Worm (Caenorhabditis elegans): ENCODE data around the gene F53F4.15.

Gene F53F4.15

ce11 chrV:13591504-13592174 lies 29.1 kb upstream of the F53F4.15 start, which contains the start of gene tbcb-1:
TSS of gene tbcb-1 (plus strand) at chrV:13592124.
- no peak for TF ChIP-seq aly-2 (tag; optimal IDR thresholded peaks at IDR 0.05)
- no peak for TF ChIP-seq fkh-8 (tag; optimal IDR thresholded peaks at IDR 0.05)
- TF ChIP-seq zag-1 (tag; optimal IDR thresholded peaks at IDR 0.05) = no peak
- TF ChIP-seq irx-1 (tag; optimal IDR thresholded peaks at IDR 0.05) = peak; percentile 41
- peak; percentile 57 for TF ChIP-seq swsn-7 (tag; optimal IDR thresholded peaks at IDR 0.05)
- no peak for TF ChIP-seq egl-27 (tag; optimal IDR thresholded peaks at IDR 0.05)
- peak in 2 of 3 experiments; percentile 35 for TF ChIP-seq ceh-82 (tag; optimal IDR thresholded peaks at IDR 0.05)
- no peak for TF ChIP-seq sptf-1 (tag; optimal IDR thresholded peaks at IDR 0.05)
- TF ChIP-seq nhr-71 (tag; optimal IDR thresholded peaks at IDR 0.05) = peak; percentile 66
- TF ChIP-seq nhr-77 (tag; optimal IDR thresholded peaks at IDR 0.05) = no peak
- peak; percentile 57 for TF ChIP-seq lin-15B (tag; optimal IDR thresholded peaks at IDR 0.05)
- TF ChIP-seq ama-1 (optimal IDR thresholded peaks at IDR 0.05) = no peak
- TF ChIP-seq nhr-85 (tag) = peak; percentile 32
- no peak for TF ChIP-seq Y116A8C.19 (tag; optimal IDR thresholded peaks at IDR 0.05; ENCODE audit: borderline replicate concordance)
- TF ChIP-seq snu-23 (GFP tag; optimal IDR thresholded peaks at IDR 0.05) = peak; percentile 56
- TF ChIP-seq blmp-1 (tag; optimal IDR thresholded peaks at IDR 0.05) = peak; percentile 37
- peak; percentile 33 to 74 (median 65) for TF ChIP-seq dpl-1 (GFP tag; optimal IDR thresholded peaks at IDR 0.05)
- TF ChIP-seq ceh-8 (GFP tag; optimal IDR thresholded peaks at IDR 0.05) = no peak
- TF ChIP-seq lin-14 (GFP tag; optimal IDR thresholded peaks at IDR 0.05) = no peak
- TF ChIP-seq ceh-63 (GFP tag; optimal IDR thresholded peaks at IDR 0.05) = no peak
- no peak for TF ChIP-seq ztf-4 (tag; optimal IDR thresholded peaks at IDR 0.05)
- no peak for TF ChIP-seq unc-86 (tag; optimal IDR thresholded peaks at IDR 0.05)
- peak; percentile 26 for TF ChIP-seq egl-13 (tag; optimal IDR thresholded peaks at IDR 0.05)
- no peak for TF ChIP-seq sox-4 (tag; optimal IDR thresholded peaks at IDR 0.05)
- no peak for TF ChIP-seq nhr-76 (tag; optimal IDR thresholded peaks at IDR 0.05)
- TF ChIP-seq ceh-90 (tag; optimal IDR thresholded peaks at IDR 0.05) = no peak
- TF ChIP-seq xbp-1 (tag; optimal IDR thresholded peaks at IDR 0.05) = peak; percentile 46
- peak; percentile 46 to 53 for TF ChIP-seq lsy-2 (tag; optimal IDR thresholded peaks at IDR 0.05)
- TF ChIP-seq skn-1 (tag; optimal IDR thresholded peaks at IDR 0.05) = no peak
- TF ChIP-seq nhr-12 (tag; optimal IDR thresholded peaks at IDR 0.05) = no peak
- TF ChIP-seq hlh-4 (tag; optimal IDR thresholded peaks at IDR 0.05) = no peak
- no peak for TF ChIP-seq nhr-11 (tag; optimal IDR thresholded peaks at IDR 0.05)
- no peak for TF ChIP-seq F16B12.6 (tag; optimal IDR thresholded peaks at IDR 0.05)
- no peak for TF ChIP-seq ets-5 (GFP tag; IDR thresholded peaks at IDR 0.05)
- peak; percentile 47 to 52 for TF ChIP-seq lin-35 (GFP tag; optimal IDR thresholded peaks at IDR 0.05)
- TF ChIP-seq grh-1 (GFP tag; IDR thresholded peaks at IDR 0.05) = no peak
- TF ChIP-seq dsc-1 (tag; optimal IDR thresholded peaks at IDR 0.05) = peak; percentile 69
- peak; percentile 0 for TF ChIP-seq snpc-4 (tag; optimal IDR thresholded peaks at IDR 0.05)
- no peak for TF ChIP-seq sup-37 (GFP tag; optimal IDR thresholded peaks at IDR 0.05)
- TF ChIP-seq jun-1 (tag; optimal IDR thresholded peaks at IDR 0.05) = no peak
- TF ChIP-seq lin-39 (tag; optimal IDR thresholded peaks at IDR 0.05) = no peak
- no peak for TF ChIP-seq pax-3 (tag; optimal IDR thresholded peaks at IDR 0.05)
- TF ChIP-seq lir-3 (tag; optimal IDR thresholded peaks at IDR 0.05; ENCODE audit: poor library complexity) = peak; percentile 29
- peak; percentile 37 for TF ChIP-seq tbx-2 (tag; optimal IDR thresholded peaks at IDR 0.05)
- TF ChIP-seq tlp-1 (tag; optimal IDR thresholded peaks at IDR 0.05) = no peak
- no peak for TF ChIP-seq zip-4 (GFP tag; optimal IDR thresholded peaks at IDR 0.05)
- TF ChIP-seq rnt-1 (tag; optimal IDR thresholded peaks at IDR 0.05) = peak; percentile 58
- TF ChIP-seq efl-1 (optimal IDR thresholded peaks at IDR 0.05) = peak; percentile 46 to 66
- TF ChIP-seq efl-1 (GFP tag; optimal IDR thresholded peaks at IDR 0.05 in 1 of 2) = peak; percentile 58 to 95
- TF ChIP-seq nhr-47 (tag; optimal IDR thresholded peaks at IDR 0.05) = peak; percentile 67
- TF ChIP-seq nhr-84 (tag; optimal IDR thresholded peaks at IDR 0.05) = no peak
- TF ChIP-seq mep-1 (tag; optimal IDR thresholded peaks at IDR 0.05) = peak; percentile 63
- TF ChIP-seq fkh-4 (tag; optimal IDR thresholded peaks at IDR 0.05; ENCODE audit: borderline replicate concordance) = peak; percentile 4
- TF ChIP-seq mdl-1 (tag; optimal IDR thresholded peaks at IDR 0.05) = no peak

Measured in whole organism, L1 larva.